Worm (Caenorhabditis elegans) whole organism, L2 larva: Measurements from ENCODE around the gene glb-19.

Experiments
- F13H6.1 ChIP-seq: sonication (generic microtip); optimal IDR thresholded peaks from 2 replicates; lab custom pipeline; 2016; ENCODE audit warnings: missing genetic modification characterization, missing compliant biosample characterization
- ZK546.5 ChIP-seq: sonication (generic microtip); optimal IDR thresholded peaks from 2 replicates; lab custom pipeline; 2017; ENCODE audit warnings: missing biosample characterization, missing genetic modification characterization
- alr-1 ChIP-seq: fragments of 150-350 bp; optimal IDR thresholded peaks from 2 replicates; lab custom pipeline; 2014; ENCODE audit warnings: missing biosample characterization, missing genetic modification characterization
- aly-2 ChIP-seq: fragments of 150-350 bp; optimal IDR thresholded peaks from 2 replicates; lab custom pipeline; 2014; ENCODE audit warnings: missing biosample characterization, missing genetic modification characterization
- blmp-1 ChIP-seq: sonication (generic microtip); optimal IDR thresholded peaks from 2 replicates; lab custom pipeline; 2017; ENCODE audit warnings: missing genetic modification characterization, mild to moderate bottlenecking, missing compliant biosample characterization, antibody characterized with exemption, moderate library complexity; ENCODE audit not compliant: insufficient read depth
- ceh-16 ChIP-seq: fragments of 150-350 bp; optimal IDR thresholded peaks from 2 replicates; lab custom pipeline; 2014; ENCODE audit warnings: missing biosample characterization, missing genetic modification characterization
- ceh-82 ChIP-seq: fragments of 150-350 bp; optimal IDR thresholded peaks from 2 replicates; lab custom pipeline; 2014; ENCODE audit warnings: missing biosample characterization, missing genetic modification characterization
- egl-27 ChIP-seq: sonication (generic microtip); optimal IDR thresholded peaks from 3 replicates; lab custom pipeline; 2017; ENCODE audit warnings: missing biosample characterization, missing genetic modification reagents, missing genetic modification characterization
- elt-3 ChIP-seq: sonication (generic microtip); optimal IDR thresholded peaks from 2 replicates; lab custom pipeline; 2017; ENCODE audit warnings: missing biosample characterization, missing genetic modification characterization
- fos-1 ChIP-seq: fragments of 150-350 bp; optimal IDR thresholded peaks from 2 replicates; lab custom pipeline; 2014; ENCODE audit warnings: missing biosample characterization, missing genetic modification characterization
- gmeb-1 ChIP-seq: fragments of 150-350 bp; optimal IDR thresholded peaks from 2 replicates; lab custom pipeline; 2014; ENCODE audit warnings: missing biosample characterization, missing genetic modification characterization
- lin-11 ChIP-seq: fragments of 150-350 bp; sonication (generic microtip); optimal IDR thresholded peaks from 2 replicates; lab custom pipeline; 2014; ENCODE audit warnings: missing biosample characterization, missing genetic modification characterization, inconsistent platforms, mixed read lengths
- lin-13 ChIP-seq: fragments of 150-350 bp; optimal IDR thresholded peaks from 2 replicates; lab custom pipeline; 2014; ENCODE audit warnings: missing biosample characterization, missing genetic modification reagents, missing genetic modification characterization
- lin-39 ChIP-seq: fragments of 150-350 bp; optimal IDR thresholded peaks from 2 replicates; lab custom pipeline; 2014; ENCODE audit warnings: missing biosample characterization, missing genetic modification reagents, missing genetic modification characterization
- lsy-2 ChIP-seq, 2 experiments: fragments of 150-350 bp in 1 of 2; sonication (generic microtip) in 1 of 2; optimal IDR thresholded peaks; 2 replicates each; lab custom pipeline; 2014 to 2017; ENCODE audit warnings: missing biosample characterization in 2 of 2, missing genetic modification characterization in 2 of 2
- mbf-1 ChIP-seq: sonication (generic microtip); optimal IDR thresholded peaks from 2 replicates; lab custom pipeline; 2017; ENCODE audit warnings: missing biosample characterization, missing genetic modification characterization
- mdl-1 ChIP-seq, 2 experiments: fragments of 150-350 bp in 1 of 2; sonication (generic microtip) in 1 of 2; optimal IDR thresholded peaks; 2 replicates each; lab custom pipeline; 2017; ENCODE audit warnings: missing biosample characterization in 2 of 2, missing genetic modification characterization in 2 of 2
- nhr-10 ChIP-seq: sonication (generic microtip); optimal IDR thresholded peaks from 2 replicates; lab custom pipeline; 2017; ENCODE audit warnings: missing biosample characterization, missing genetic modification characterization
- nhr-11 ChIP-seq: fragments of 150-350 bp; optimal IDR thresholded peaks from 2 replicates; lab custom pipeline; 2014; ENCODE audit warnings: missing biosample characterization, missing genetic modification characterization
- nhr-21 ChIP-seq: fragments of 150-350 bp; optimal IDR thresholded peaks from 2 replicates; lab custom pipeline; 2014; ENCODE audit warnings: missing biosample characterization, missing genetic modification characterization
- nhr-237 ChIP-seq: fragments of 150-350 bp; optimal IDR thresholded peaks from 2 replicates; lab custom pipeline; 2014; ENCODE audit warnings: missing biosample characterization, missing genetic modification characterization
- nhr-6 ChIP-seq: fragments of 150-350 bp; optimal IDR thresholded peaks from 2 replicates; lab custom pipeline; 2014; ENCODE audit warnings: missing biosample characterization, missing genetic modification characterization
- peb-1 ChIP-seq: fragments of 150-350 bp; optimal IDR thresholded peaks from 2 replicates; lab custom pipeline; 2014; ENCODE audit warnings: missing biosample characterization, missing genetic modification characterization
- sem-4 ChIP-seq: fragments of 150-350 bp; optimal IDR thresholded peaks from 2 replicates; lab custom pipeline; 2014; ENCODE audit warnings: missing biosample characterization, missing genetic modification reagents, missing genetic modification characterization
- skn-1 ChIP-seq: sonication (generic microtip); optimal IDR thresholded peaks from 2 replicates; lab custom pipeline; 2017; ENCODE audit warnings: missing biosample characterization, missing genetic modification characterization
- sma-3 ChIP-seq: sonication (generic microtip); optimal IDR thresholded peaks from 2 replicates; lab custom pipeline; 2016; ENCODE audit warnings: missing genetic modification reagents, missing genetic modification characterization, missing compliant biosample characterization
- sma-9 ChIP-seq, 2 experiments: fragments of 150-350 bp in 1 of 2; sonication (generic microtip) in 1 of 2; optimal IDR thresholded peaks; 2 replicates each; lab custom pipeline; 2014 to 2016; ENCODE audit warnings: missing genetic modification characterization in 2 of 2, mild to moderate bottlenecking in 1 of 2, missing biosample characterization in 1 of 2, missing compliant biosample characterization in 1 of 2, missing genetic modification reagents in 1 of 2, moderate library complexity in 1 of 2
- snpc-4 ChIP-seq: fragments of 150-350 bp; optimal IDR thresholded peaks from 2 replicates; lab custom pipeline; 2014; ENCODE audit warnings: missing biosample characterization, missing genetic modification characterization
- unc-39 ChIP-seq: fragments of 150-350 bp; optimal IDR thresholded peaks from 2 replicates; lab custom pipeline; 2014; ENCODE audit warnings: missing biosample characterization, missing genetic modification characterization
- unc-55 ChIP-seq: fragments of 150-350 bp; sonication (generic microtip); optimal IDR thresholded peaks from 3 replicates; lab custom pipeline; 2014; ENCODE audit warnings: missing biosample characterization, missing genetic modification reagents, missing genetic modification characterization
- unc-62 ChIP-seq: fragments of 150-350 bp; optimal IDR thresholded peaks from 2 replicates; lab custom pipeline; 2014; ENCODE audit warnings: missing biosample characterization, missing genetic modification reagents, missing genetic modification characterization
- ztf-11 ChIP-seq: sonication (generic microtip); optimal IDR thresholded peaks from 2 replicates; lab custom pipeline; 2017; ENCODE audit warnings: missing biosample characterization, missing genetic modification characterization

glb-19 gene

ce11 chrIV:10609920-10610319 is 44.0 kb downstream of the glb-19 start:
- TF ChIP-seq sma-3 = peak; percentile 24
- TF ChIP-seq nhr-21 (tag; lab: Kevin White, UChicago) = peak; percentile 2
- TF ChIP-seq fos-1 (tag; lab: Kevin White, UChicago) = peak; percentile 10
- no peak for TF ChIP-seq snpc-4 (tag; lab: Kevin White, UChicago)
- TF ChIP-seq sma-9 (GFP tag; optimal IDR thresholded peaks at IDR 0.05; lab: Kevin White, UChicago) = peak; percentile 54
- no peak for TF ChIP-seq sma-9 (tag; optimal IDR thresholded peaks at IDR 0.05; lab: Kevin White, UChicago)
- TF ChIP-seq, all 48 proteins: peak for 4

ce11 chrIV:10608275-10608674 is 45.7 kb downstream of the glb-19 start, which contains the start of gene R09H10.6:
TSS of gene R09H10.6 (plus strand) at chrIV:10608575.
- no peak for TF ChIP-seq nhr-10 (tag; lab: Kevin White, UChicago)
- no peak for TF ChIP-seq lin-39 (tag; lab: Kevin White, UChicago)

DNA sequence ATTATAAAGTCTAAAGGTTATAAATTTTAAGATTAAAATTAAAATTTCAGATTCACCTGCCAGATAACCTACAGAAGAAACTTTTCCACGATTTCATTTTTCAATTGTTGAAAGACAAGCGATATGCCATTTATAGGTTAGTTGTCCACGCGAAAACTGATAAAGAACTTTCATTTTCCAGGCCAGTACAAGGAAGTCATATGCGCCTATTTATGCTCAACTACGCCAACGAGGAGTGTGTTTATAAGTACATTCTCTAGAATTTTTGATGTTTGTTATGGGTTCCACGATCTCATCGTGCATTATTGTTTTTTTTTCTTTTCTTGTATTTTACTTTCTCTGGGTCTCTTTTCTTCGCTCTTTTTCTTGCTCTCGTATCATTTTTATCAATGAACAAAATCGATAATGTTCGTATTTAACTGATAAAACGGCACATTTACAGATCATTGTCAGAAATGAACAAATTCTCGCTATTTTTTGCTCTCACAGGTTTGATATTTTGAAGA is 47.3 kb downstream of the glb-19 start, which contains the start of gene R09H10.3:
Gene R09H10.3 (plus strand): TSS at position 456 of the 506 bp plus-strand sequence.
- TF ChIP-seq unc-39 (tag; lab: Kevin White, UChicago) (no peak), sma-3 (no peak), aly-2 (no peak), ztf-11 (no peak), unc-62 (GFP tag; lab: Kevin White, UChicago) (no peak), lin-13 (GFP tag; lab: Kevin White, UChicago) (no peak), elt-3 (tag; lab: Kevin White, UChicago) (no peak), unc-55 (GFP tag; lab: Kevin White, UChicago) (no peak), egl-27 (tag; lab: Kevin White, UChicago) (no peak), ZK546.5 (tag; lab: Kevin White, UChicago) (no peak), nhr-11 (no peak), fos-1 (tag; lab: Kevin White, UChicago) (no peak), sem-4 (tag; lab: Kevin White, UChicago) (no peak), ceh-16 (tag; lab: Kevin White, UChicago) (no peak), blmp-1 (tag; lab: Kevin White, UChicago) (no peak), nhr-6 (no peak), mdl-1 (tag; optimal IDR thresholded peaks at IDR 0.05; lab: Kevin White, UChicago) (no peak), lin-11 (tag; lab: Kevin White, UChicago) (no peak), peb-1 (tag; lab: Kevin White, UChicago) (no peak), nhr-21 (tag; lab: Kevin White, UChicago) (no peak)

DNA sequence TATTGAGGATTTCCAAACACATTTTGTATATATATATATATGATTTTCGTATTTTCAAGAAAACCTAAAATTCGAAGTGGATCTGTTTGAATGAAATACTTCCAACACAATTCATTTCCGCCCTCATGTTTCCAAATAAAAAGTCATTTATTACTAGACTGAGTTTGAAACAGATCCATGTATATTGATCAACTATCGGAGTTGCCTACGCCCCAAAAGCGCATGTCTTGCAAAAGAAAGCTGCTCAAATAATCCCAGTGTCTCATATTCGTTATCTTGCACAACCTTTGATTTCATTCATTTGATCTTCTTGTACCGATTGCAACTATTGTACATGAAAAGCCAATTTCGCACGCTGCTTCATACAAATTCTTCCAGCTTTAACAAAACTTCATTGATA is 51.3 kb downstream of the glb-19 start, which contains the start of gene R09H10.2:
Gene R09H10.2 (plus strand): TSS at position 301 of the 400 bp plus-strand sequence.
- TF ChIP-seq sma-9 (GFP tag; optimal IDR thresholded peaks at IDR 0.05; lab: Kevin White, UChicago) = no peak
- TF ChIP-seq sma-9 (tag; optimal IDR thresholded peaks at IDR 0.05; lab: Kevin White, UChicago) = no peak
- TF ChIP-seq unc-62 (GFP tag; lab: Kevin White, UChicago) = no peak
- no peak for TF ChIP-seq alr-1
- no peak for TF ChIP-seq blmp-1 (tag; lab: Kevin White, UChicago)
- no peak for TF ChIP-seq skn-1 (tag; lab: Kevin White, UChicago)
- no peak for TF ChIP-seq nhr-6
- TF ChIP-seq lsy-2 (tag; optimal IDR thresholded peaks at IDR 0.05; lab: Kevin White, UChicago) = no peak
- no peak for TF ChIP-seq nhr-21 (tag; lab: Kevin White, UChicago)
- TF ChIP-seq mdl-1 (tag; optimal IDR thresholded peaks at IDR 0.05; lab: Kevin White, UChicago) = no peak
- TF ChIP-seq egl-27 (tag; lab: Kevin White, UChicago) = no peak
- no peak for TF ChIP-seq nhr-237 (tag; lab: Kevin White, UChicago)
- no peak for TF ChIP-seq ztf-11
- TF ChIP-seq, all 48 proteins: peak for 0

ce11 chrIV:10599983-10600382 is 54.0 kb downstream of the glb-19 start, which contains the start of gene R09H10.1:
TSS of gene R09H10.1 (plus strand) at chrIV:10600283.
- TF ChIP-seq gmeb-1 (tag; lab: Kevin White, UChicago) (no peak), sma-9 (GFP tag; optimal IDR thresholded peaks at IDR 0.05; lab: Kevin White, UChicago) (no peak), sma-9 (tag; optimal IDR thresholded peaks at IDR 0.05; lab: Kevin White, UChicago) (no peak), mbf-1 (tag; lab: Kevin White, UChicago) (no peak), nhr-237 (tag; lab: Kevin White, UChicago) (no peak), F13H6.1 (tag; lab: Kevin White, UChicago) (no peak), aly-2 (no peak), ceh-82 (no peak), unc-62 (GFP tag; lab: Kevin White, UChicago) (no peak), egl-27 (tag; lab: Kevin White, UChicago) (no peak), nhr-6 (no peak), ceh-16 (tag; lab: Kevin White, UChicago) (no peak), sma-3 (no peak), ZK546.5 (tag; lab: Kevin White, UChicago) (no peak), nhr-10 (tag; lab: Kevin White, UChicago) (no peak), unc-39 (tag; lab: Kevin White, UChicago) (no peak), elt-3 (tag; lab: Kevin White, UChicago) (no peak)
